Worm (Caenorhabditis elegans) whole organism, late embryonic: ENCODE measurements around the gene mecr-1.

Source experiments
- C08G9.2 ChIP-seq: sonication (generic microtip); optimal IDR thresholded peaks from 2 replicates; lab custom pipeline; 2016; ENCODE audit warnings: mild to moderate bottlenecking, missing genetic modification characterization, moderate library complexity, missing compliant biosample characterization
- C38D4.7 ChIP-seq: fragments of 200-800 bp; sonication (Bioruptor generic); optimal IDR thresholded peaks from 2 replicates; lab custom pipeline; 2018; ENCODE audit warnings: mild to moderate bottlenecking, missing genetic modification characterization, moderate library complexity, missing compliant biosample characterization
- ceh-14 ChIP-seq: sonication (generic microtip); optimal IDR thresholded peaks from 2 replicates; lab custom pipeline; 2016; ENCODE audit warnings: missing genotype, missing genetic modification characterization, missing compliant biosample characterization
- ceh-18 ChIP-seq: sonication (generic microtip); optimal IDR thresholded peaks from 2 replicates; lab custom pipeline; 2016; ENCODE audit warnings: missing genetic modification characterization, missing compliant biosample characterization
- ceh-19 ChIP-seq: fragments of 200-800 bp; sonication (Bioruptor generic); optimal IDR thresholded peaks from 2 replicates; lab custom pipeline; 2018; ENCODE audit warnings: mild to moderate bottlenecking, missing genetic modification characterization, missing compliant biosample characterization
- ceh-2 ChIP-seq: sonication (generic microtip); optimal IDR thresholded peaks from 2 replicates; lab custom pipeline; 2016; ENCODE audit warnings: missing genotype, missing genetic modification characterization, missing compliant biosample characterization
- ceh-31 ChIP-seq: sonication (generic microtip); optimal IDR thresholded peaks from 2 replicates; lab custom pipeline; 2016; ENCODE audit warnings: missing genetic modification characterization, missing compliant biosample characterization
- ceh-45 ChIP-seq: fragments of 200-800 bp; sonication (Bioruptor generic); IDR thresholded peaks from 2 replicates; pipeline ENCODE4 v1.3.6; 2022; ENCODE audit warnings: missing genetic modification reagents, missing genetic modification characterization, missing compliant biosample characterization
- ceh-48 ChIP-seq: sonication (generic microtip); optimal IDR thresholded peaks from 2 replicates; lab custom pipeline; 2016; ENCODE audit warnings: missing genetic modification characterization, inconsistent platforms, missing compliant biosample characterization
- che-1 ChIP-seq: sonication (generic microtip); optimal IDR thresholded peaks from 2 replicates; lab custom pipeline; 2016; ENCODE audit warnings: mild to moderate bottlenecking, missing genetic modification characterization, missing compliant biosample characterization
- dve-1 ChIP-seq: sonication (generic microtip); optimal IDR thresholded peaks from 2 replicates; lab custom pipeline; 2017; ENCODE audit warnings: antibody characterized with exemption, mild to moderate bottlenecking, missing genetic modification characterization, missing compliant biosample characterization
- elt-2 ChIP-seq: sonication (generic microtip); optimal IDR thresholded peaks from 2 replicates; lab custom pipeline; 2016; ENCODE audit warnings: missing genetic modification reagents, missing genetic modification characterization, missing compliant biosample characterization
- elt-4 ChIP-seq: sonication (generic microtip); optimal IDR thresholded peaks from 2 replicates; lab custom pipeline; 2016; ENCODE audit warnings: missing genetic modification characterization, missing compliant biosample characterization
- ets-4 ChIP-seq: sonication (generic microtip); optimal IDR thresholded peaks from 2 replicates; lab custom pipeline; 2016; ENCODE audit warnings: missing genetic modification characterization, missing compliant biosample characterization
- fax-1 ChIP-seq: sonication (generic microtip); optimal IDR thresholded peaks from 2 replicates; lab custom pipeline; 2016; ENCODE audit warnings: missing genotype, missing genetic modification characterization, missing compliant biosample characterization
- fkh-6 ChIP-seq: sonication (generic microtip); optimal IDR thresholded peaks from 2 replicates; lab custom pipeline; 2016; ENCODE audit warnings: missing genetic modification characterization, missing compliant biosample characterization
- gmeb-2 ChIP-seq: sonication (generic microtip); optimal IDR thresholded peaks from 2 replicates; lab custom pipeline; 2016; ENCODE audit warnings: missing genetic modification characterization, inconsistent platforms, missing compliant biosample characterization
- hlh-15 ChIP-seq: sonication (generic microtip); optimal IDR thresholded peaks from 2 replicates; lab custom pipeline; 2016; ENCODE audit warnings: missing genetic modification characterization, missing compliant biosample characterization
- hlh-30 ChIP-seq: sonication (generic microtip); optimal IDR thresholded peaks from 2 replicates; lab custom pipeline; 2017; ENCODE audit warnings: antibody characterized with exemption, missing genetic modification characterization, missing compliant biosample characterization; ENCODE audit not compliant: insufficient read depth
- hlh-6 ChIP-seq: sonication (generic microtip); optimal IDR thresholded peaks from 2 replicates; lab custom pipeline; 2016; ENCODE audit warnings: missing genotype, missing genetic modification characterization, missing compliant biosample characterization
- hlh-8 ChIP-seq: sonication (generic microtip); optimal IDR thresholded peaks from 2 replicates; lab custom pipeline; 2016; ENCODE audit warnings: missing genotype, missing genetic modification characterization, missing compliant biosample characterization
- lim-6 ChIP-seq: sonication (generic microtip); optimal IDR thresholded peaks from 2 replicates; lab custom pipeline; 2016; ENCODE audit warnings: missing genetic modification characterization, missing compliant biosample characterization
- mec-3 ChIP-seq: sonication (generic microtip); optimal IDR thresholded peaks from 2 replicates; lab custom pipeline; 2016; ENCODE audit warnings: borderline replicate concordance, missing genetic modification characterization, missing compliant biosample characterization
- nfya-1 ChIP-seq: sonication (generic microtip); optimal IDR thresholded peaks from 2 replicates; lab custom pipeline; 2017; ENCODE audit warnings: missing genetic modification characterization, mild to moderate bottlenecking, missing compliant biosample characterization, antibody characterized with exemption, moderate library complexity
- nhr-11 ChIP-seq: fragments of 150-350 bp; optimal IDR thresholded peaks from 2 replicates; lab custom pipeline; 2014; ENCODE audit warnings: missing biosample characterization, missing genetic modification characterization
- odd-2 ChIP-seq: sonication (generic microtip); optimal IDR thresholded peaks from 2 replicates; lab custom pipeline; 2017; ENCODE audit warnings: antibody characterized with exemption, mild to moderate bottlenecking, missing genetic modification characterization, missing compliant biosample characterization
- pha-2 ChIP-seq: sonication (generic microtip); optimal IDR thresholded peaks from 2 replicates; lab custom pipeline; 2017; ENCODE audit warnings: mild to moderate bottlenecking, missing genetic modification characterization, missing compliant biosample characterization
- pha-4 ChIP-seq: fragments of 150-350 bp; optimal IDR thresholded peaks from 2 replicates; lab custom pipeline; 2018; ENCODE audit warnings: missing biosample characterization, missing genetic modification reagents, missing genetic modification characterization
- pros-1 ChIP-seq: fragments of 150-350 bp; optimal IDR thresholded peaks from 2 replicates; lab custom pipeline; 2014; ENCODE audit warnings: missing biosample characterization, missing genetic modification reagents, missing genetic modification characterization
- ref-2 ChIP-seq: sonication (generic microtip); optimal IDR thresholded peaks from 2 replicates; lab custom pipeline; 2016; ENCODE audit warnings: missing genetic modification characterization, missing compliant biosample characterization
- rnt-1 ChIP-seq: sonication (generic microtip); optimal IDR thresholded peaks from 2 replicates; lab custom pipeline; 2016; ENCODE audit warnings: missing genetic modification characterization, missing compliant biosample characterization
- sdc-2 ChIP-seq: sonication (generic microtip); optimal IDR thresholded peaks from 2 replicates; lab custom pipeline; 2016; ENCODE audit warnings: missing genotype, missing genetic modification characterization, missing compliant biosample characterization
- sox-2 ChIP-seq: fragments of 200-800 bp; sonication (Bioruptor generic); IDR thresholded peaks from 2 replicates; pipeline ENCODE4 v1.3.6; 2022; ENCODE audit warnings: missing genetic modification reagents, missing genetic modification characterization, missing compliant biosample characterization
- sox-4 ChIP-seq: sonication (generic microtip); optimal IDR thresholded peaks from 2 replicates; lab custom pipeline; 2017; ENCODE audit warnings: mild to moderate bottlenecking, missing genetic modification characterization, inconsistent platforms, missing compliant biosample characterization
- syd-9 ChIP-seq: sonication (generic microtip); optimal IDR thresholded peaks from 2 replicates; lab custom pipeline; 2016; ENCODE audit warnings: mild to moderate bottlenecking, missing genetic modification characterization, moderate library complexity, missing compliant biosample characterization
- tbx-2 ChIP-seq: sonication (generic microtip); optimal IDR thresholded peaks from 2 replicates; lab custom pipeline; 2016; ENCODE audit warnings: missing genetic modification characterization, missing compliant biosample characterization
- unc-3 ChIP-seq, 2 experiments: fragments of 200-800 bp in 1 of 2; sonication (Bioruptor generic) in 1 of 2; sonication (generic microtip) in 1 of 2; conservative IDR thresholded peaks in 1 of 2; optimal IDR thresholded peaks in 1 of 2; 2 replicates each; pipeline versions ENCODE4 v1.3.6 to Lab custom; 2016 to 2022; ENCODE audit warnings: missing compliant biosample characterization in 2 of 2, missing genetic modification characterization in 2 of 2, missing genetic modification reagents in 1 of 2
- unc-42 ChIP-seq: sonication (generic microtip); optimal IDR thresholded peaks from 2 replicates; lab custom pipeline; 2016; ENCODE audit warnings: missing genotype, missing genetic modification characterization, missing compliant biosample characterization
- unc-55 ChIP-seq: sonication (generic microtip); optimal IDR thresholded peaks from 2 replicates; lab custom pipeline; 2017; ENCODE audit warnings: missing biosample characterization, missing genetic modification reagents, missing genetic modification characterization

mecr-1 gene

ce11 chrII:13152409-13152808 lies 34.7 kb downstream of the mecr-1 start:
- TF ChIP-seq elt-4 (tag; lab: Kevin White, UChicago) (peak; percentile 64), ref-2 (tag; lab: Kevin White, UChicago) (no peak)

ce11 chrII:13149965-13150364 lies 37.1 kb downstream of the mecr-1 start:
- TF ChIP-seq nfya-1 (tag; lab: Kevin White, UChicago): no peak
- no peak for TF ChIP-seq lim-6
- TF ChIP-seq dve-1 (tag; lab: Kevin White, UChicago): no peak
- TF ChIP-seq hlh-15 (tag; lab: Kevin White, UChicago): no peak
- TF ChIP-seq pros-1 (tag; lab: Kevin White, UChicago): no peak
- no peak for TF ChIP-seq elt-2 (tag; lab: Kevin White, UChicago)
- TF ChIP-seq ceh-2 (tag; lab: Kevin White, UChicago): no peak
- no peak for TF ChIP-seq pha-4 (tag; lab: Kevin White, UChicago)
- no peak for TF ChIP-seq ceh-48 (tag; lab: Kevin White, UChicago)
- no peak for TF ChIP-seq odd-2
- TF ChIP-seq ceh-19: no peak
- no peak for TF ChIP-seq che-1
- no peak for TF ChIP-seq ceh-14 (tag; lab: Kevin White, UChicago)
- no peak for TF ChIP-seq hlh-8
- TF ChIP-seq C38D4.7 (GFP tag; lab: Kevin White, UChicago): no peak
- no peak for TF ChIP-seq ets-4 (tag; lab: Kevin White, UChicago)
- TF ChIP-seq gmeb-2: no peak
- TF ChIP-seq, all 69 proteins: peak for 0

ce11 chrII:13148247-13148646 lies 38.9 kb downstream of the mecr-1 start:
- no peak for TF ChIP-seq mec-3 (tag; lab: Kevin White, UChicago)
- no peak for TF ChIP-seq unc-3 (GFP tag; conservative IDR thresholded peaks at IDR 0.05; lab: Robert Waterston, UW)
- TF ChIP-seq unc-3 (tag; optimal IDR thresholded peaks at IDR 0.05; lab: Kevin White, UChicago): no peak
- no peak for TF ChIP-seq ets-4 (tag; lab: Kevin White, UChicago)
- TF ChIP-seq syd-9 (tag; lab: Kevin White, UChicago): no peak
- TF ChIP-seq hlh-30: no peak
- no peak for TF ChIP-seq rnt-1 (tag; lab: Kevin White, UChicago)
- TF ChIP-seq odd-2: no peak
- TF ChIP-seq fax-1: no peak
- no peak for TF ChIP-seq nfya-1 (tag; lab: Kevin White, UChicago)
- TF ChIP-seq fkh-6: no peak
- TF ChIP-seq hlh-6 (tag; lab: Kevin White, UChicago): no peak
- no peak for TF ChIP-seq unc-42
- no peak for TF ChIP-seq ceh-18 (tag; lab: Kevin White, UChicago)
- TF ChIP-seq dve-1 (tag; lab: Kevin White, UChicago): no peak
- TF ChIP-seq ceh-31: no peak
- no peak for TF ChIP-seq hlh-8
- no peak for TF ChIP-seq ceh-14 (tag; lab: Kevin White, UChicago)
- no peak for TF ChIP-seq ceh-48 (tag; lab: Kevin White, UChicago)
- TF ChIP-seq ref-2 (tag; lab: Kevin White, UChicago): no peak

- TF ChIP-seq pha-2 (no peak), elt-4 (tag; lab: Kevin White, UChicago) (no peak), sox-4 (tag; lab: Kevin White, UChicago) (no peak), sdc-2 (tag; lab: Kevin White, UChicago) (no peak), nfya-1 (tag; lab: Kevin White, UChicago) (no peak), nhr-11 (tag; lab: Kevin White, UChicago) (no peak), unc-55 (no peak), sox-2 (no peak), ceh-45 (no peak), tbx-2 (tag; lab: Kevin White, UChicago) (no peak), ceh-2 (tag; lab: Kevin White, UChicago) (no peak), pros-1 (tag; lab: Kevin White, UChicago) (no peak), C08G9.2 (no peak), ceh-19 (no peak)
Measured at ce11 chrII:13145204-13145603, 41.9 kb downstream of the mecr-1 start, which contains the start of gene mltn-1. mltn-1 (minus strand) TSS chrII:13145225.
